Fruit fly (Drosophila melanogaster): Measurements from ENCODE around the gene CG10561.

CG10561 gene

dm6 chr2L:19136735-19137134 lies 22.5 kb downstream of the CG10561 start (continued):
- TF ChIP-seq CG10979 (tag; optimal IDR thresholded peaks at IDR 0.05) (peak; percentile 73), CG2712 (tag; optimal IDR thresholded peaks at IDR 0.05) (peak; percentile 71), zen2 (GFP tag; IDR thresholded peaks at IDR 0.05; ENCODE audit: partially characterized antibody) (no peak), CG12071 (GFP tag; optimal IDR thresholded peaks at IDR 0.05) (no peak), CG11456 (GFP tag; IDR thresholded peaks at IDR 0.05) (no peak), usp (GFP tag; optimal IDR thresholded peaks at IDR 0.05) (no peak), C15 (GFP tag; IDR thresholded peaks at IDR 0.05) (no peak), CG8924 (tag; optimal IDR thresholded peaks at IDR 0.05) (peak; percentile 39), cg (GFP tag; optimal IDR thresholded peaks at IDR 0.05) (peak; percentile 56), chm (GFP tag; IDR thresholded peaks at IDR 0.05) (0 out of 2 replicates have a peak, but pooled peaks have one; percentile 27), Drgx (GFP tag; IDR thresholded peaks at IDR 0.05) (peak; percentile 49), fd96Cb (tag; optimal IDR thresholded peaks at IDR 0.05) (no peak), gem (tag; optimal IDR thresholded peaks at IDR 0.05) (peak; percentile 66), CG12391 (tag; optimal IDR thresholded peaks at IDR 0.05) (peak; percentile 61), CG17568 (GFP tag; optimal IDR thresholded peaks at IDR 0.05) (peak; percentile 49), pros (GFP tag; optimal IDR thresholded peaks at IDR 0.05) (peak; percentile 34), prd (optimal IDR thresholded peaks at IDR 0.05) (no peak), prd (GFP tag; IDR thresholded peaks at IDR 0.05) (peak; percentile 46; the same call in 2 of the 3 replicates), fd102C (GFP tag; optimal IDR thresholded peaks at IDR 0.05) (peak; percentile 44), az2 (GFP tag; optimal IDR thresholded peaks at IDR 0.05) (peak; percentile 36), ind (GFP tag; optimal IDR thresholded peaks at IDR 0.05) (no peak), hbn (GFP tag; IDR thresholded peaks at IDR 0.05; ENCODE audit: partially characterized antibody) (no peak), HLH4C (GFP tag; IDR thresholded peaks at IDR 0.05; ENCODE audit: partially characterized antibody) (no peak), CG1603 (tag; optimal IDR thresholded peaks at IDR 0.05) (peak; percentile 37), Atf6 (GFP tag; IDR thresholded peaks at IDR 0.05) (no peak), Six4 (GFP tag; optimal IDR thresholded peaks at IDR 0.05) (peak; percentile 40), Ssrp (tag; optimal IDR thresholded peaks at IDR 0.05) (peak; percentile 46), dmrt99B (tag; optimal IDR thresholded peaks at IDR 0.05) (peak; percentile 22), insv (GFP tag; optimal IDR thresholded peaks at IDR 0.05) (no peak), ci (GFP tag; IDR thresholded peaks at IDR 0.05) (no peak), CG8290 (GFP tag; optimal IDR thresholded peaks at IDR 0.05) (no peak), CG8290 (tag; optimal IDR thresholded peaks at IDR 0.05) (no peak), Adf1 (GFP tag; IDR thresholded peaks at IDR 0.05) (peak; percentile 14; the same call in 1 of the 2 replicates), CG5953 (GFP tag; IDR thresholded peaks at IDR 0.05) (no peak), unpg (GFP tag; optimal IDR thresholded peaks at IDR 0.05) (peak; percentile 37), ac (GFP tag; optimal IDR thresholded peaks at IDR 0.05) (peak; percentile 44), D19A (tag; optimal IDR thresholded peaks at IDR 0.05) (peak; percentile 50), lola (GFP tag; optimal IDR thresholded peaks at IDR 0.05) (peak in 1 of 3 experiments; percentile 80)

- TF ChIP-seq Stat92E (GFP tag; optimal IDR thresholded peaks at IDR 0.05) = no peak
- no peak for TF ChIP-seq CG6254 (GFP tag; optimal IDR thresholded peaks at IDR 0.05)
- TF ChIP-seq pros (GFP tag; optimal IDR thresholded peaks at IDR 0.05) = peak; percentile 98
- TF ChIP-seq Camta (GFP tag; optimal IDR thresholded peaks at IDR 0.05) = no peak
- no peak for TF ChIP-seq Sox100B (GFP tag; optimal IDR thresholded peaks at IDR 0.05)
- TF ChIP-seq Poxn (GFP tag; IDR thresholded peaks at IDR 0.05) = no peak
- no peak for TF ChIP-seq Nf-YC (tag; optimal IDR thresholded peaks at IDR 0.05)
- no peak for TF ChIP-seq CG2889 (GFP tag; IDR thresholded peaks at IDR 0.05)
- TF ChIP-seq sqz (GFP tag; optimal IDR thresholded peaks at IDR 0.05) = peak; percentile 61
- no peak for TF ChIP-seq CG12104 (GFP tag; optimal IDR thresholded peaks at IDR 0.05)
- TF ChIP-seq Sry-β (GFP tag; optimal IDR thresholded peaks at IDR 0.05) = no peak
- no peak for TF ChIP-seq CG13894 (tag; optimal IDR thresholded peaks at IDR 0.05)
- peak; percentile 20 for TF ChIP-seq kni (GFP tag; optimal IDR thresholded peaks at IDR 0.05)
- no peak for TF ChIP-seq dysf (GFP tag; IDR thresholded peaks at IDR 0.05)
Measured at dm6 chr2L:19137494-19138360, 23.5 kb downstream of the CG10561 start.

All from whole organism, embryonic.